Worm (Caenorhabditis elegans) whole organism, L4 larva: ENCODE data around the gene pmpl-1.
A peak's percentile ranks its signal among the peaks of the same experiment; 100 is the strongest.

Source experiments
- D1046.2 ChIP-seq: fragments of 200-800 bp; sonication (Bioruptor generic); IDR thresholded peaks from 2 replicates; pipeline ENCODE4 v1.3.6; 2022; ENCODE audit warnings: missing genetic modification characterization, missing compliant biosample characterization
- F26F4.8 ChIP-seq: fragments of 200-800 bp; sonication (Bioruptor generic); conservative IDR thresholded peaks from 2 replicates; pipeline ENCODE4 v1.3.6; 2022; ENCODE audit warnings: missing genetic modification characterization, missing compliant biosample characterization
- F37D6.2 ChIP-seq: sonication (generic microtip); optimal IDR thresholded peaks from 2 replicates; lab custom pipeline; 2016; ENCODE audit warnings: mild to moderate bottlenecking, missing genetic modification characterization, missing compliant biosample characterization
- F44E2.7 ChIP-seq: fragments of 200-800 bp; sonication (Bioruptor generic); IDR thresholded peaks from 2 replicates; pipeline ENCODE4 v2.1.2; 2022; ENCODE audit warnings: missing genetic modification characterization, missing compliant biosample characterization
- Y5F2A.4 ChIP-seq: fragments of 200-800 bp; sonication (Bioruptor generic); optimal IDR thresholded peaks from 2 replicates; lab custom pipeline; 2018; ENCODE audit warnings: mild to moderate bottlenecking, missing genetic modification characterization, missing compliant biosample characterization
- Y75B8A.6 ChIP-seq: fragments of 200-800 bp; sonication (Bioruptor generic); IDR thresholded peaks from 2 replicates; pipeline ENCODE4 v1.3.6; 2022; ENCODE audit warnings: missing genetic modification reagents, missing genetic modification characterization, missing compliant biosample characterization
- ZK337.2 ChIP-seq: fragments of 200-800 bp; sonication (Bioruptor generic); IDR thresholded peaks from 2 replicates; pipeline ENCODE4 v1.3.6; 2022; ENCODE audit warnings: missing genetic modification reagents, missing genetic modification characterization, missing compliant biosample characterization
- aha-1 ChIP-seq: fragments of 150-350 bp; peaks from one replicate; lab custom pipeline; 2014; ENCODE audit warnings: missing biosample characterization, missing genetic modification characterization
- aly-2 ChIP-seq: sonication (generic microtip); optimal IDR thresholded peaks from 2 replicates; lab custom pipeline; 2018; ENCODE audit warnings: missing biosample characterization, missing genetic modification characterization
- ceh-20 ChIP-seq: fragments of 200-800 bp; sonication (Bioruptor generic); IDR thresholded peaks from 2 replicates; pipeline ENCODE4 v1.3.6; 2022; ENCODE audit warnings: missing genetic modification reagents, missing genetic modification characterization, missing compliant biosample characterization
- ceh-28 ChIP-seq: fragments of 150-350 bp; optimal IDR thresholded peaks from 2 replicates; lab custom pipeline; 2014; ENCODE audit warnings: missing biosample characterization, missing genetic modification reagents, missing genetic modification characterization
- ceh-82 ChIP-seq: sonication (generic microtip); optimal IDR thresholded peaks from 2 replicates; lab custom pipeline; 2017; ENCODE audit warnings: missing biosample characterization, missing genetic modification characterization
- ces-1 ChIP-seq: fragments of 150-350 bp; sonication (generic microtip); optimal IDR thresholded peaks from 4 replicates; lab custom pipeline; 2014; ENCODE audit warnings: missing biosample characterization, missing genetic modification reagents, missing genetic modification characterization
- cey-2 ChIP-seq: sonication (generic microtip); optimal IDR thresholded peaks from 3 replicates; lab custom pipeline; 2017; ENCODE audit warnings: missing genetic modification characterization, mild to moderate bottlenecking, missing compliant biosample characterization, antibody characterized with exemption, borderline replicate concordance; ENCODE audit not compliant: insufficient read depth
- daf-12 ChIP-seq: fragments of 150-350 bp; optimal IDR thresholded peaks from 2 replicates; lab custom pipeline; 2014; ENCODE audit warnings: missing biosample characterization, missing genetic modification reagents, missing genetic modification characterization
- dmd-6 ChIP-seq: fragments of 200-800 bp; sonication (Bioruptor generic); IDR thresholded peaks from 2 replicates; pipeline ENCODE4 v1.3.6; 2022; ENCODE audit warnings: missing genetic modification reagents, missing genetic modification characterization, missing compliant biosample characterization
- dmd-9 ChIP-seq: fragments of 200-800 bp; sonication (Bioruptor generic); IDR thresholded peaks from 2 replicates; pipeline ENCODE4 v1.3.6; 2022; ENCODE audit warnings: missing genetic modification reagents, missing genetic modification characterization, missing compliant biosample characterization
- dpl-1 ChIP-seq: fragments of 150-350 bp; optimal IDR thresholded peaks from 2 replicates; lab custom pipeline; 2014; ENCODE audit warnings: missing biosample characterization, missing genetic modification reagents, missing genetic modification characterization
- dve-1 ChIP-seq: sonication (generic microtip); optimal IDR thresholded peaks from 2 replicates; lab custom pipeline; 2017; ENCODE audit warnings: antibody characterized with exemption, mild to moderate bottlenecking, missing genetic modification characterization, missing compliant biosample characterization; ENCODE audit not compliant: insufficient read depth
- egl-43 ChIP-seq: fragments of 200-800 bp; sonication (Bioruptor generic); IDR thresholded peaks from 2 replicates; pipeline ENCODE4 v1.3.6; 2022; ENCODE audit warnings: missing genetic modification reagents, missing genetic modification characterization, missing compliant biosample characterization
- fkh-10 ChIP-seq: fragments of 150-350 bp; optimal IDR thresholded peaks from 2 replicates; lab custom pipeline; 2014; ENCODE audit warnings: missing biosample characterization, missing genetic modification reagents, missing genetic modification characterization
- hif-1 ChIP-seq, 2 experiments: sonication (generic microtip); optimal IDR thresholded peaks; 2 replicates each; lab custom pipeline; 2016 to 2017; ENCODE audit warnings: missing compliant biosample characterization in 2 of 2, missing genetic modification characterization in 2 of 2, missing genetic modification reagents in 2 of 2, missing genotype in 2 of 2, mild to moderate bottlenecking in 1 of 2
- lin-39 ChIP-seq: fragments of 150-350 bp; optimal IDR thresholded peaks from 2 replicates; lab custom pipeline; 2014; ENCODE audit warnings: missing biosample characterization, missing genetic modification reagents, missing genetic modification characterization
- lir-3 ChIP-seq: sonication (generic microtip); optimal IDR thresholded peaks from 2 replicates; lab custom pipeline; 2016; ENCODE audit warnings: mild to moderate bottlenecking, missing genetic modification characterization, missing compliant biosample characterization
- madf-5 ChIP-seq, 2 experiments: fragments of 200-800 bp; sonication (Bioruptor generic); IDR thresholded peaks; 2 replicates each; pipeline ENCODE4 v1.3.6; 2022; ENCODE audit warnings: missing compliant biosample characterization in 2 of 2, missing genetic modification characterization in 2 of 2
- madf-9 ChIP-seq: fragments of 200-800 bp; sonication (Bioruptor generic); conservative IDR thresholded peaks from 2 replicates; pipeline ENCODE4 v1.3.6; 2022; ENCODE audit warnings: missing genetic modification reagents, missing genetic modification characterization, missing compliant biosample characterization
- mdl-1 ChIP-seq, 2 experiments: fragments of 150-350 bp in 1 of 2; sonication (generic microtip) in 1 of 2; optimal IDR thresholded peaks; 2 replicates each; lab custom pipeline; 2014 to 2017; ENCODE audit warnings: missing biosample characterization in 2 of 2, missing genetic modification characterization in 2 of 2
- mes-2 ChIP-seq: sonication (generic microtip); optimal IDR thresholded peaks from 2 replicates; lab custom pipeline; 2016; ENCODE audit warnings: missing genotype, mild to moderate bottlenecking, missing genetic modification characterization, missing compliant biosample characterization; ENCODE audit not compliant: poor library complexity, severe bottlenecking
- mxl-3 ChIP-seq: fragments of 200-800 bp; sonication (Bioruptor generic); optimal IDR thresholded peaks from 2 replicates; lab custom pipeline; 2018; ENCODE audit warnings: mild to moderate bottlenecking, missing genetic modification characterization, missing compliant biosample characterization
- nhr-11 ChIP-seq: fragments of 150-350 bp; optimal IDR thresholded peaks from 2 replicates; lab custom pipeline; 2014; ENCODE audit warnings: missing biosample characterization, missing genetic modification characterization
- nhr-111 ChIP-seq: fragments of 200-800 bp; sonication (Bioruptor generic); optimal IDR thresholded peaks from 2 replicates; lab custom pipeline; 2018; ENCODE audit warnings: mild to moderate bottlenecking, missing genetic modification characterization, missing compliant biosample characterization
- nhr-237 ChIP-seq: sonication (generic microtip); optimal IDR thresholded peaks from 2 replicates; lab custom pipeline; 2017; ENCODE audit warnings: missing biosample characterization, missing genetic modification characterization
- nhr-42 ChIP-seq: fragments of 200-800 bp; sonication (Bioruptor generic); IDR thresholded peaks from 2 replicates; pipeline ENCODE4 v1.3.6; 2022; ENCODE audit warnings: missing genetic modification characterization, missing compliant biosample characterization
- nhr-6 ChIP-seq: fragments of 150-350 bp; optimal IDR thresholded peaks from 2 replicates; lab custom pipeline; 2014; ENCODE audit warnings: missing biosample characterization, missing genetic modification characterization
- nhr-77 ChIP-seq: fragments of 150-350 bp; optimal IDR thresholded peaks from 2 replicates; lab custom pipeline; 2014; ENCODE audit warnings: missing biosample characterization, missing genetic modification characterization
- php-3 ChIP-seq: fragments of 200-800 bp; sonication (Bioruptor generic); IDR thresholded peaks from 2 replicates; pipeline ENCODE4 v1.3.6; 2022; ENCODE audit warnings: missing genetic modification reagents, missing genetic modification characterization, missing compliant biosample characterization
- pqm-1 ChIP-seq: sonication (generic microtip); optimal IDR thresholded peaks from 2 replicates; lab custom pipeline; 2017; ENCODE audit warnings: missing biosample characterization, missing genetic modification characterization
- rbr-2 ChIP-seq: sonication (generic microtip); optimal IDR thresholded peaks from 2 replicates; lab custom pipeline; 2016; ENCODE audit warnings: missing genotype, missing genetic modification characterization, missing compliant biosample characterization
- saeg-2 ChIP-seq: fragments of 200-800 bp; sonication (Bioruptor generic); IDR thresholded peaks from 2 replicates; pipeline ENCODE4 v1.3.6; 2022; ENCODE audit warnings: missing genetic modification reagents, missing genetic modification characterization, missing compliant biosample characterization
- set-16 ChIP-seq: fragments of 200-800 bp; sonication (Bioruptor generic); IDR thresholded peaks from 2 replicates; pipeline ENCODE4 v1.3.6; 2022; ENCODE audit warnings: missing genetic modification reagents, missing genetic modification characterization, missing compliant biosample characterization
- snpc-1.2 ChIP-seq: fragments of 200-800 bp; sonication (Bioruptor generic); IDR thresholded peaks from 2 replicates; pipeline ENCODE4 v1.3.6; 2022; ENCODE audit warnings: missing genetic modification reagents, missing genetic modification characterization, missing compliant biosample characterization
- snpc-4 ChIP-seq: fragments of 150-350 bp; optimal IDR thresholded peaks from 2 replicates; lab custom pipeline; 2014; ENCODE audit warnings: missing biosample characterization, missing genetic modification characterization
- spr-1 ChIP-seq: sonication (generic microtip); optimal IDR thresholded peaks from 2 replicates; lab custom pipeline; 2016; ENCODE audit warnings: mild to moderate bottlenecking, missing genetic modification characterization, missing compliant biosample characterization
- tag-97 ChIP-seq: fragments of 200-800 bp; sonication (Bioruptor generic); IDR thresholded peaks from 2 replicates; pipeline ENCODE4 v1.3.6; 2022; ENCODE audit warnings: missing genetic modification characterization, missing compliant biosample characterization
- unc-62 ChIP-seq, 3 experiments: fragments of 150-350 bp in 1 of 3; sonication (generic microtip); optimal IDR thresholded peaks in 2 of 3; peaks in 1 of 3; 1 replicate in 1 of 3; 2 replicates in 2 of 3; lab custom pipeline; 2014 to 2017; ENCODE audit warnings: missing biosample characterization in 3 of 3, missing genetic modification characterization in 3 of 3, missing genetic modification reagents in 3 of 3, missing genotype in 1 of 3
- zag-1 ChIP-seq: fragments of 150-350 bp; optimal IDR thresholded peaks from 2 replicates; lab custom pipeline; 2014; ENCODE audit warnings: missing biosample characterization, missing genetic modification characterization
- zfp-3 ChIP-seq: fragments of 200-800 bp; sonication (Bioruptor generic); conservative IDR thresholded peaks from 2 replicates; pipeline ENCODE4 v1.3.6; 2022; ENCODE audit warnings: missing genetic modification reagents, missing genetic modification characterization, missing compliant biosample characterization
- ztf-11 ChIP-seq: fragments of 150-350 bp; optimal IDR thresholded peaks from 2 replicates; lab custom pipeline; 2014; ENCODE audit warnings: missing biosample characterization, missing genetic modification characterization

The pmpl-1 gene

ce11 chrX:3821609-3822008 is 33.8 kb downstream of the pmpl-1 start:
- peak; percentile 38 for TF ChIP-seq Y5F2A.4 (GFP tag; lab: Kevin White, UChicago)
- TF ChIP-seq egl-43 (GFP tag; lab: Robert Waterston, UW), result 0 out of 2 replicates have a peak, but pooled peaks have one; percentile 28
- TF ChIP-seq fkh-10 (GFP tag; lab: Kevin White, UChicago), result no peak
- TF ChIP-seq ceh-28 (tag; lab: Kevin White, UChicago), result no peak
- no peak for TF ChIP-seq nhr-77 (tag; lab: Kevin White, UChicago)
- TF ChIP-seq F37D6.2 (tag; lab: Kevin White, UChicago), result no peak
- TF ChIP-seq mes-2 (tag; lab: Kevin White, UChicago), result peak; percentile 19
- TF ChIP-seq aly-2, result no peak
- TF ChIP-seq spr-1, result no peak
- peak in 1 of 2 experiments; percentile 33 for TF ChIP-seq unc-62 (GFP tag; optimal IDR thresholded peaks at IDR 0.05 in 1 of 2; lab: Kevin White, UChicago)
- no peak for TF ChIP-seq unc-62 (tag; optimal IDR thresholded peaks at IDR 0.05; lab: Kevin White, UChicago)
- no peak for TF ChIP-seq Y75B8A.6 (GFP tag; lab: Robert Waterston, UW)
- TF ChIP-seq mdl-1 (tag; optimal IDR thresholded peaks at IDR 0.05; lab: Kevin White, UChicago), result no peak
- TF ChIP-seq madf-5 (GFP tag; IDR thresholded peaks at IDR 0.05; lab: Robert Waterston, UW), result no peak
- TF ChIP-seq cey-2, result no peak
- TF ChIP-seq aha-1 (tag; lab: Kevin White, UChicago), result peak; percentile 93
- TF ChIP-seq, all 104 proteins: peak for 5

ce11 chrX:3822061-3822460 is 34.2 kb downstream of the pmpl-1 start:
- TF ChIP-seq zfp-3 (GFP tag; lab: Robert Waterston, UW) (no peak), dmd-9 (GFP tag; lab: Robert Waterston, UW) (no peak), dpl-1 (GFP tag; lab: Kevin White, UChicago) (no peak), mdl-1 (tag; optimal IDR thresholded peaks at IDR 0.05; lab: Kevin White, UChicago) (peak in 1 of 2 experiments; percentile 42), F44E2.7 (GFP tag; lab: Robert Waterston, UW) (no peak), F26F4.8 (GFP tag; lab: Robert Waterston, UW) (no peak), daf-12 (tag; lab: Kevin White, UChicago) (no peak), hif-1 (tag; optimal IDR thresholded peaks at IDR 0.05; lab: Kevin White, UChicago) (no peak), mes-2 (tag; lab: Kevin White, UChicago) (no peak), rbr-2 (no peak), mxl-3 (GFP tag; lab: Kevin White, UChicago) (no peak), dmd-6 (GFP tag; lab: Robert Waterston, UW) (peak; percentile 50; the same call in 1 of the 2 replicates), nhr-6 (no peak), dve-1 (tag; lab: Kevin White, UChicago) (peak; percentile 71), lir-3 (tag; lab: Kevin White, UChicago) (no peak), ztf-11 (tag; lab: Kevin White, UChicago) (no peak), madf-9 (GFP tag; lab: Robert Waterston, UW) (no peak), nhr-111 (no peak), aly-2 (no peak), pqm-1 (tag; lab: Kevin White, UChicago) (no peak), ceh-20 (GFP tag; lab: Robert Waterston, UW) (no peak), php-3 (GFP tag; lab: Robert Waterston, UW) (peak; percentile 67; the same call in 1 of the 2 replicates), nhr-237 (tag; lab: Kevin White, UChicago) (no peak), fkh-10 (GFP tag; lab: Kevin White, UChicago) (no peak), nhr-42 (GFP tag; lab: Robert Waterston, UW) (no peak), snpc-1.2 (GFP tag; lab: Robert Waterston, UW) (no peak), ceh-82 (tag; lab: Kevin White, UChicago) (no peak), ZK337.2 (GFP tag; lab: Robert Waterston, UW) (no peak), D1046.2 (GFP tag; lab: Robert Waterston, UW) (no peak), lin-39 (tag; lab: Kevin White, UChicago) (no peak), ces-1 (no peak), set-16 (GFP tag; lab: Robert Waterston, UW) (no peak), spr-1 (no peak), unc-62 (GFP tag; optimal IDR thresholded peaks at IDR 0.05 in 1 of 2; lab: Kevin White, UChicago) (peak in 1 of 2 experiments; percentile 54), unc-62 (tag; optimal IDR thresholded peaks at IDR 0.05; lab: Kevin White, UChicago) (no peak), zag-1 (tag; lab: Kevin White, UChicago) (no peak), Y75B8A.6 (GFP tag; lab: Robert Waterston, UW) (no peak), tag-97 (no peak), nhr-11 (tag; lab: Kevin White, UChicago) (no peak), saeg-2 (GFP tag; lab: Robert Waterston, UW) (no peak), snpc-4 (tag; lab: Kevin White, UChicago) (no peak)
